Worm (Caenorhabditis elegans) whole organism, young adult: ENCODE measurements around the gene crh-1.

ENCODE experiments used
- B0019.2 ChIP-seq: fragments of 200-800 bp; sonication (Bioruptor generic); conservative IDR thresholded peaks from 2 replicates; pipeline ENCODE4 v1.3.6; 2022; ENCODE audit warnings: missing genetic modification reagents, missing genetic modification characterization, missing compliant biosample characterization
- B0035.1 ChIP-seq: sonication (generic microtip); optimal IDR thresholded peaks from 2 replicates; lab custom pipeline; 2016; ENCODE audit warnings: missing genetic modification characterization, mild to moderate bottlenecking, missing compliant biosample characterization, missing genotype, missing genetic modification reagents
- B0261.1 ChIP-seq: sonication (generic microtip); optimal IDR thresholded peaks from 2 replicates; lab custom pipeline; 2016; ENCODE audit warnings: mild to moderate bottlenecking, missing genetic modification characterization, moderate library complexity, missing compliant biosample characterization
- B0336.3 ChIP-seq: fragments of 200-800 bp; sonication (Bioruptor generic); IDR thresholded peaks from 2 replicates; pipeline ENCODE4 v1.3.6; 2022; ENCODE audit warnings: missing genetic modification characterization, missing compliant biosample characterization
- C06A6.2 ChIP-seq: fragments of 200-800 bp; sonication (Bioruptor generic); conservative IDR thresholded peaks from 2 replicates; pipeline ENCODE4 v1.3.6; 2022; ENCODE audit warnings: missing genetic modification characterization, missing compliant biosample characterization
- D2030.7 ChIP-seq: fragments of 200-800 bp; sonication (Bioruptor generic); IDR thresholded peaks from 2 replicates; pipeline ENCODE4 v1.3.6; 2022; ENCODE audit warnings: missing genetic modification reagents, missing genetic modification characterization, missing compliant biosample characterization
- F23B12.7 ChIP-seq: sonication (generic microtip); optimal IDR thresholded peaks from 2 replicates; lab custom pipeline; 2017; ENCODE audit warnings: missing genetic modification characterization, mild to moderate bottlenecking, missing compliant biosample characterization, antibody characterized with exemption, moderate library complexity; ENCODE audit not compliant: insufficient read depth
- F52B5.7 ChIP-seq: sonication (generic microtip); optimal IDR thresholded peaks from 2 replicates; lab custom pipeline; 2016; ENCODE audit warnings: mild to moderate bottlenecking, missing genetic modification characterization, missing compliant biosample characterization
- F57C9.4 ChIP-seq: sonication (generic microtip); optimal IDR thresholded peaks from 2 replicates; lab custom pipeline; 2017; ENCODE audit warnings: mild to moderate bottlenecking, missing genetic modification characterization, missing compliant biosample characterization
- K12H6.12 ChIP-seq: fragments of 200-800 bp; sonication (Bioruptor generic); optimal IDR thresholded peaks from 2 replicates; lab custom pipeline; 2018; ENCODE audit warnings: mild to moderate bottlenecking, missing genetic modification characterization, missing compliant biosample characterization
- T07F8.4 ChIP-seq: sonication (generic microtip); optimal IDR thresholded peaks from 2 replicates; lab custom pipeline; 2016; ENCODE audit warnings: mild to moderate bottlenecking, missing genetic modification characterization, moderate library complexity, missing compliant biosample characterization
- T26A5.8 ChIP-seq: sonication (generic microtip); optimal IDR thresholded peaks from 2 replicates; lab custom pipeline; 2016; ENCODE audit warnings: missing genetic modification characterization, missing compliant biosample characterization
- Y53G8AR.9 ChIP-seq: fragments of 200-800 bp; sonication (Bioruptor generic); conservative IDR thresholded peaks from 2 replicates; pipeline ENCODE4 v1.3.6; 2022; ENCODE audit warnings: missing genetic modification reagents, missing genetic modification characterization, missing compliant biosample characterization
- Y79H2A.3 ChIP-seq: fragments of 200-800 bp; sonication (Bioruptor generic); conservative IDR thresholded peaks from 2 replicates; pipeline ENCODE4 v1.3.6; 2022; ENCODE audit warnings: missing genetic modification reagents, missing genetic modification characterization, missing compliant biosample characterization
- ZK185.1 ChIP-seq: sonication (generic microtip); optimal IDR thresholded peaks from 2 replicates; lab custom pipeline; 2016; ENCODE audit warnings: mild to moderate bottlenecking, missing genetic modification characterization, missing compliant biosample characterization; ENCODE audit not compliant: poor library complexity, severe bottlenecking
- aptf-2 ChIP-seq: fragments of 200-800 bp; sonication (Bioruptor generic); conservative IDR thresholded peaks from 2 replicates; pipeline ENCODE4 v1.3.6; 2022; ENCODE audit warnings: missing genetic modification reagents, missing genetic modification characterization, missing compliant biosample characterization
- athp-1 ChIP-seq: sonication (generic microtip); optimal IDR thresholded peaks from 2 replicates; lab custom pipeline; 2017; ENCODE audit warnings: mild to moderate bottlenecking, missing genetic modification characterization, missing compliant biosample characterization
- ceh-100 ChIP-seq: fragments of 200-800 bp; sonication (Bioruptor generic); IDR thresholded peaks from 2 replicates; pipeline ENCODE4 v1.3.6; 2022; ENCODE audit warnings: missing genetic modification reagents, missing genetic modification characterization, missing compliant biosample characterization
- ceh-40 ChIP-seq: fragments of 200-800 bp; sonication (Bioruptor generic); IDR thresholded peaks from 2 replicates; pipeline ENCODE4 v1.3.6; 2022; ENCODE audit warnings: missing genetic modification characterization, missing compliant biosample characterization
- die-1 ChIP-seq: sonication (generic microtip); optimal IDR thresholded peaks from 2 replicates; lab custom pipeline; 2016; ENCODE audit warnings: missing genotype, mild to moderate bottlenecking, missing genetic modification characterization, missing compliant biosample characterization
- ets-4 ChIP-seq: fragments of 200-800 bp; sonication (Bioruptor generic); optimal IDR thresholded peaks from 2 replicates; lab custom pipeline; 2018; ENCODE audit warnings: mild to moderate bottlenecking, missing genetic modification characterization, missing compliant biosample characterization
- hlh-12 ChIP-seq: sonication (generic microtip); optimal IDR thresholded peaks from 2 replicates; lab custom pipeline; 2016; ENCODE audit warnings: missing genetic modification characterization, missing compliant biosample characterization
- hmg-1.2 ChIP-seq: fragments of 200-800 bp; sonication (Bioruptor generic); IDR thresholded peaks from 2 replicates; pipeline ENCODE4 v1.3.6; 2022; ENCODE audit warnings: missing genetic modification reagents, missing genetic modification characterization, missing compliant biosample characterization
- hsf-1 ChIP-seq: fragments of 200-800 bp; sonication (Bioruptor generic); IDR thresholded peaks from 2 replicates; pipeline ENCODE4 v1.3.6; 2022; ENCODE audit warnings: missing genetic modification reagents, missing genetic modification characterization, missing compliant biosample characterization
- let-607 ChIP-seq, 2 experiments: fragments of 200-800 bp in 1 of 2; sonication (Bioruptor generic) in 1 of 2; sonication (generic microtip) in 1 of 2; optimal IDR thresholded peaks; 2 replicates each; lab custom pipeline; 2016 to 2018; ENCODE audit warnings: mild to moderate bottlenecking in 2 of 2, missing compliant biosample characterization in 2 of 2, missing genetic modification characterization in 2 of 2, moderate library complexity in 2 of 2, missing genotype in 1 of 2
- lin-26 ChIP-seq: fragments of 200-800 bp; sonication (Bioruptor generic); IDR thresholded peaks from 2 replicates; pipeline ENCODE4 v1.3.6; 2022; ENCODE audit warnings: missing genetic modification reagents, missing genetic modification characterization, missing compliant biosample characterization
- lin-40 ChIP-seq: sonication (generic microtip); optimal IDR thresholded peaks from 2 replicates; lab custom pipeline; 2016; ENCODE audit warnings: missing genetic modification characterization, mild to moderate bottlenecking, missing compliant biosample characterization, missing genotype, missing genetic modification reagents
- madf-8 ChIP-seq: fragments of 200-800 bp; sonication (Bioruptor generic); conservative IDR thresholded peaks from 2 replicates; pipeline ENCODE4 v1.3.6; 2022; ENCODE audit warnings: missing genetic modification reagents, missing genetic modification characterization, missing compliant biosample characterization
- mxl-1 ChIP-seq: sonication (generic microtip); optimal IDR thresholded peaks from 2 replicates; lab custom pipeline; 2016; ENCODE audit warnings: missing genetic modification characterization, missing compliant biosample characterization
- nhr-120 ChIP-seq: fragments of 200-800 bp; sonication (Bioruptor generic); IDR thresholded peaks from 2 replicates; pipeline ENCODE4 v1.3.6; 2022; ENCODE audit warnings: missing genetic modification characterization, missing compliant biosample characterization
- nhr-179 ChIP-seq: sonication (generic microtip); optimal IDR thresholded peaks from 2 replicates; lab custom pipeline; 2016; ENCODE audit warnings: mild to moderate bottlenecking, missing genetic modification characterization, missing compliant biosample characterization
- pbrm-1 ChIP-seq: fragments of 200-800 bp; sonication (Bioruptor generic); IDR thresholded peaks from 2 replicates; pipeline ENCODE4 v1.3.6; 2022; ENCODE audit warnings: missing genetic modification reagents, missing genetic modification characterization, missing compliant biosample characterization
- pha-4 ChIP-seq: fragments of 150-350 bp; sonication (generic microtip); optimal IDR thresholded peaks from 2 replicates; lab custom pipeline; 2014; ENCODE audit warnings: missing biosample characterization, missing genetic modification reagents, missing genetic modification characterization
- repo-1 ChIP-seq: sonication (generic microtip); optimal IDR thresholded peaks from 2 replicates; lab custom pipeline; 2017; ENCODE audit warnings: mild to moderate bottlenecking, missing genetic modification characterization, missing compliant biosample characterization
- sea-2 ChIP-seq: fragments of 200-800 bp; sonication (Bioruptor generic); IDR thresholded peaks from 2 replicates; pipeline ENCODE4 v1.3.6; 2022; ENCODE audit warnings: missing genetic modification characterization, missing compliant biosample characterization
- snpc-3.4 ChIP-seq: sonication (generic microtip); optimal IDR thresholded peaks from 2 replicates; lab custom pipeline; 2017; ENCODE audit warnings: missing genetic modification characterization, mild to moderate bottlenecking, missing compliant biosample characterization, antibody characterized with exemption, moderate library complexity, missing genotype, missing genetic modification reagents
- snpc-4 ChIP-seq, 5 experiments: fragments of 150-350 bp in 1 of 5; sonication (generic microtip) in 4 of 5; optimal IDR thresholded peaks; 2 replicates each; lab custom pipeline; 2014 to 2018; ENCODE audit warnings: missing genetic modification characterization in 5 of 5, missing biosample characterization in 3 of 5, antibody characterized with exemption in 2 of 5, mild to moderate bottlenecking in 2 of 5, missing compliant biosample characterization in 2 of 5, missing genotype in 2 of 5, moderate library complexity in 2 of 5, missing genetic modification reagents in 1 of 5
- sptf-2 ChIP-seq: fragments of 200-800 bp; sonication (Bioruptor generic); optimal IDR thresholded peaks from 2 replicates; lab custom pipeline; 2018; ENCODE audit warnings: mild to moderate bottlenecking, missing genetic modification characterization, missing compliant biosample characterization
- xnd-1 ChIP-seq: sonication (generic microtip); optimal IDR thresholded peaks from 2 replicates; lab custom pipeline; 2016; ENCODE audit warnings: missing genotype, missing genetic modification reagents, missing genetic modification characterization, missing compliant biosample characterization
- zfh-2 ChIP-seq: fragments of 200-800 bp; sonication (Bioruptor generic); conservative IDR thresholded peaks from 2 replicates; pipeline ENCODE4 v1.3.6; 2022; ENCODE audit warnings: missing genetic modification reagents, missing genetic modification characterization, missing compliant biosample characterization
- ztf-22 ChIP-seq: fragments of 200-800 bp; sonication (Bioruptor generic); optimal IDR thresholded peaks from 2 replicates; lab custom pipeline; 2018; ENCODE audit warnings: mild to moderate bottlenecking, missing genetic modification characterization, moderate library complexity, missing compliant biosample characterization
- ztf-26 ChIP-seq: sonication (generic microtip); optimal IDR thresholded peaks from 2 replicates; lab custom pipeline; 2017; ENCODE audit warnings: missing genetic modification characterization, missing compliant biosample characterization
- ztf-28 ChIP-seq: fragments of 200-800 bp; sonication (Bioruptor generic); IDR thresholded peaks from 2 replicates; pipeline ENCODE4 v1.3.6; 2022; ENCODE audit warnings: missing genetic modification reagents, missing genetic modification characterization, missing compliant biosample characterization

crh-1 gene

DNA sequence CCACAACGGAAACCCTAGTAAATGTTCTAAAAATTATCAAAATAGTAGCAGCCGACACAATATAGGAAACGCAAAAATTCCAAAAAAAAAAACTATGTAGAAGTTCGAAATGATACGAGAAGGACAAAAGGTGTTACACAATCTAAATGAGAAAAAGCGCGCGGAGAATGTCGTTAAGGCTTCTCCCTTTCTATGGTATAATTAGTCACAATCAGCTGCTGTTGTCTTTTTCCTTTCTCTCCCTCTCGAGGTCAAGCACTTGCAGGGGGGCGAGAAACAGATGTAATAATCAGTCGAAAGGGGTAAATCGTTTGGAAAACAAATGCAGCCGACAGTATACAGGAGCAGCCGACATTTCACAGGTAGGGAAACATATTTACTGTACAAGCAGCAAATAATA is 73.9 kb downstream of the crh-1 start:
- no peak for TF ChIP-seq ztf-22
- TF ChIP-seq ztf-28 (GFP tag; lab: Robert Waterston, UW): no peak
- no peak for TF ChIP-seq B0261.1 (tag; lab: Kevin White, UChicago)
- no peak for TF ChIP-seq T07F8.4 (tag; lab: Kevin White, UChicago)
- TF ChIP-seq F52B5.7 (tag; lab: Kevin White, UChicago): no peak
- no peak for TF ChIP-seq D2030.7 (GFP tag; lab: Robert Waterston, UW)
- no peak for TF ChIP-seq K12H6.12 (tag; lab: Kevin White, UChicago)
- no peak for TF ChIP-seq T26A5.8

- TF ChIP-seq Y53G8AR.9 (GFP tag; lab: Robert Waterston, UW) (no peak), let-607 (tag; optimal IDR thresholded peaks at IDR 0.05; lab: Kevin White, UChicago) (no peak), nhr-120 (GFP tag; lab: Robert Waterston, UW) (no peak), zfh-2 (GFP tag; lab: Robert Waterston, UW) (0 out of 2 replicates have a peak, but pooled peaks have one; percentile 19), hmg-1.2 (GFP tag; lab: Robert Waterston, UW) (no peak), sea-2 (GFP tag; lab: Robert Waterston, UW) (no peak), athp-1 (tag; lab: Kevin White, UChicago) (no peak)
These were observed 74.5 kb downstream of the crh-1 start, which contains the start of gene Y41C4A.21 for ce11 chrIII:11732056-11732455. Gene Y41C4A.21 (plus strand): TSS chrIII:11732356.

ce11 chrIII:11732943-11733342 is 75.4 kb downstream of the crh-1 start:
- TF ChIP-seq B0019.2 (GFP tag; lab: Robert Waterston, UW) (no peak), lin-26 (GFP tag; lab: Robert Waterston, UW) (no peak), ets-4 (no peak), sptf-2 (GFP tag; lab: Kevin White, UChicago) (no peak), hsf-1 (GFP tag; lab: Robert Waterston, UW) (no peak), aptf-2 (GFP tag; lab: Robert Waterston, UW) (no peak), ceh-100 (GFP tag; lab: Robert Waterston, UW) (no peak), hlh-12 (tag; lab: Kevin White, UChicago) (no peak), ZK185.1 (no peak)
- TF ChIP-seq, all 124 proteins: peak for 0

DNA sequence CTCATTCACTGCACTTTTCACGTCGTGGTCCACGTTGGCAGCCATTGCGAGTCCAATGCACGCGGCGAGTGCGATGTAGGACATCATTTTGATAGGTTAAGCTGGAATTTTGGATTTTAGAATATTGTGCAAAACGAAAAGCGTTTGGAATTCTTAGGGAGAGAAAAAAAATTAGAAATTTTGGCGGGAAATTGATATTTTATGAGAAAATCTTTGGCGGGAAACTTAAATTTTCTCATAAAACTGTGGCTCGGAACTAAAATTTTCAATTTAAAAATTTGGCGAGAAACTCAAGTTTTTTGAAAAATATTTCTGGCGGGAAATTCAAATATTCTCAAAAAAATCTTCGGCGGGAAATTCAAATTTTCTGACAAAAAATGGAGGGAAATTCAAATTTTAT is 80.0 kb downstream of the crh-1 start, which contains the start of gene sup-1:
Gene sup-1, minus strand, starts transcription at position 101 of the 400 bp plus-strand sequence.
- no peak for TF ChIP-seq xnd-1 (tag; lab: Kevin White, UChicago)
- TF ChIP-seq nhr-179 (tag; lab: Kevin White, UChicago): no peak
- TF ChIP-seq ztf-22: no peak
- TF ChIP-seq snpc-3.4 (tag; lab: Kevin White, UChicago): no peak
- TF ChIP-seq ceh-40 (GFP tag; lab: Robert Waterston, UW): no peak
- TF ChIP-seq F23B12.7 (tag; lab: Kevin White, UChicago): no peak
- no peak for TF ChIP-seq pha-4 (tag; lab: Kevin White, UChicago)
- no peak for TF ChIP-seq F57C9.4 (tag; lab: Kevin White, UChicago)
- TF ChIP-seq Y79H2A.3 (GFP tag; lab: Robert Waterston, UW): no peak

- no peak for TF ChIP-seq madf-8
- no peak for TF ChIP-seq repo-1 (tag; lab: Kevin White, UChicago)
- TF ChIP-seq B0336.3: no peak
- TF ChIP-seq snpc-4 (GFP tag; optimal IDR thresholded peaks at IDR 0.05; lab: Kevin White, UChicago): no peak
- peak in 1 of 4 experiments; percentile 0 for TF ChIP-seq snpc-4 (tag; optimal IDR thresholded peaks at IDR 0.05; lab: Kevin White, UChicago)
- no peak for TF ChIP-seq die-1 (tag; lab: Kevin White, UChicago)
- TF ChIP-seq B0035.1: no peak
- TF ChIP-seq ztf-26: peak; percentile 65
- TF ChIP-seq C06A6.2 (GFP tag; lab: Robert Waterston, UW): 0 out of 2 replicates have a peak, but pooled peaks have one; percentile 22
- TF ChIP-seq lin-26 (GFP tag; lab: Robert Waterston, UW): peak; percentile 63; the same call in 1 of the 2 replicates
- no peak for TF ChIP-seq mxl-1 (tag; lab: Kevin White, UChicago)
- peak; percentile 61 for TF ChIP-seq lin-40 (tag; lab: Kevin White, UChicago)
- TF ChIP-seq pbrm-1 (GFP tag; lab: Robert Waterston, UW): no peak
These were observed 80.9 kb downstream of the crh-1 start for ce11 chrIII:11738482-11738881.
